Worm (Caenorhabditis elegans): ENCODE data around the gene dhhc-4.

The dhhc-4 gene

DNA sequence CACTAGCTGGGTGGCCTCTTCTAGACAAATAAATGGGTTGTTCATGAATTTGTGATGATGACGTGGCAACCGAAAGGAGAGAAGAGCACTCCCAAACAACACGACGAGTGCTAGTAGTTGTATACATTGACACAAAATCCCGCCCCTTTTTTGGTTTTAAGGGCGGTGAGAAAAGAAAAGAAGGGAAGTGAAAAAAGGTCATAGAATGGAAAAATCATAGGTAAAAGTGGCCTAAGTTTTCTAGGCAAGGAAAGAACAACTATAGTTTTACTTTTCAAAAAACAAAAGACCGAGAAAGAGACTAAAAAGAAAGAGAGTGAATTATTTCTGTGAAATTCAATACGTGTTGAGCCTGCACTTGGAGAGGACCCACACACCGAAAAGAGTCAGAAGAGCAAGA, 11.2 kb upstream of the dhhc-4 start, which contains the start of gene ZK757.2:
Gene ZK757.2, minus strand, starts transcription at position 101 of the 400 bp plus-strand sequence.
- TF ChIP-seq dao-5 (tag; optimal IDR thresholded peaks at IDR 0.05) (no peak), him-1 (tag; optimal IDR thresholded peaks at IDR 0.05) (no peak), W03F9.2 (tag; optimal IDR thresholded peaks at IDR 0.05) (no peak)

DNA sequence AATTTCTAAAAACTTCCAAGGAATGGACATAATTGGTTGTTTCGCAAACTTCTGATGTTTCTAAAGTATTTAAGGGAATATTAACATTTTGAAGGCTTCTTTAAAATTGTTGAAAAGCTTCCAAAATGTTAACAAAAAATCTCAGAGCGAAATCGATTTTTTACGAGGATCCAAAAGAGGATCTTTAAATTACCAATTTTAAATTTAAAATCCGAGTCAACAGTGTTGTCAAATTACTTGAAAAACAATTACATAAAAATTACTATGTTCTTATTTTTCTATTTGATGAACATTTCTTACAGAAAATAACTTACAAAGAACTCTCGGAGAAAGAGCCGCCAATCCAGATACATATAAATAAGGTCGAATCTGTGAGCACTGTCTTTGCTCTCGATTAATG, 9.4 kb upstream of the dhhc-4 start, which contains the start of gene ZK757.10:
Gene ZK757.10, plus strand, starts transcription at position 301 of the 400 bp plus-strand sequence.
- TF ChIP-seq W03F9.2 (tag; optimal IDR thresholded peaks at IDR 0.05) (no peak), him-1 (tag; optimal IDR thresholded peaks at IDR 0.05) (no peak), dao-5 (tag; optimal IDR thresholded peaks at IDR 0.05) (no peak)

DNA sequence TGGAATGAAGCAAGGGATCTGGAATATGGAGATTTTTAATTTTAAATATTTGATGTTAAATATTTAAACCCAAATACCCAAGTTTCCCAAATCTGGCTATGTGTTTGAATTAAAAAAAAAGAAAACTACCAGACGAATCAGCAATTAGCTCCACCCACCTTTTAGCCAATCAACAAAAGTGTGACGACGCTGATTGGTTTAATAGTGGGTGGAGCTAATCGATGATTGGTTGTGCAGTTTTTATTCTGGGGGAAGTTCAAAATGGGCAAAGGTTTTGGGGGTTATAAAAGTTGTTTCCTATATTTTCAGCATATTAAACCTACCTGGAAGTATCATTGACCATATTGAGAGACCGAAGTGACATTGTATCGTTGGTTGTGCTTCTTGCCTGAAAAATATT, 6.9 kb upstream of the dhhc-4 start:
- TF ChIP-seq W03F9.2 (tag; optimal IDR thresholded peaks at IDR 0.05) (no peak), dao-5 (tag; optimal IDR thresholded peaks at IDR 0.05) (no peak), him-1 (tag; optimal IDR thresholded peaks at IDR 0.05) (no peak)

DNA sequence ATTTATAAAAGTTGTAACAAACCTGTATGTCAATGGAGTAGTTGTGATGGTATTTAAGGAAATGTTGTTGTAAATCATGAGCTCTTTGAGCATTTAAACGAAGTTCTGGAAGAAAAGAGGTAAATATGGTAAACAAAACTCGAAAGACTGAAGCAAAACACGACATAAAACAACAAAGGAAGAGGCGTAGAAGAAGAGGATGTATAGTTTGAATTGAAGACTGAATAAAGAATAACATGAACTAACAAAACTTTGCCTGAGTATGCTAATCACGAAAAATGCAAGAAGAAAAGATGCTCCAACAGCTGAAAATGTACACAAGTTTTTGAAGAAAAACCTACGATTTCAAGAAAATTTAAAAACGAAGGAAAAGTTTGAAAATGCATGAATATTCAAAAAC, 3.4 kb upstream of the dhhc-4 start, which contains the start of gene ZK757.1:
Gene ZK757.1, minus strand, starts transcription at position 101 of the 400 bp plus-strand sequence.
- TF ChIP-seq dao-5 (tag; optimal IDR thresholded peaks at IDR 0.05), result no peak
- no peak for TF ChIP-seq W03F9.2 (tag; optimal IDR thresholded peaks at IDR 0.05)
- TF ChIP-seq him-1 (tag; optimal IDR thresholded peaks at IDR 0.05), result no peak

DNA sequence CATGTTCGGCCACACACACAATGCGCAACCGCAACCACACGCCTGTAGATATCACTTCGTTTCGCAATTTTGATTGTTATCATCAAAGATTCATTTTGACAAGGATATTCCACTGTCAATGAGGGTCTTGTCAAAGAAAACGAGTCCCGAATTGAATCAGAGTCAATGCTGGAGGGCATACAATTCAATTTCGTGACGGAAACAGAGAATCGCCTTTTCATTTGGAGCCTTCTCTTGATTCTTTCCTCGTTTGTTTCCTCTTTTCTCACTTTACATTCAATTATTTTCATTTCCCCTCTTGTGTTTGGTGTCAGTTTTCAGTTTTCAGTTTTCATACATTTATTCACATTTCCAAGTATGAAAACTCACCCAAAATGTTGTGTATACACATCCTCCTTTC, 240 bp downstream of the dhhc-4 start:
- TF ChIP-seq dao-5 (tag; optimal IDR thresholded peaks at IDR 0.05), result no peak
- no peak for TF ChIP-seq W03F9.2 (tag; optimal IDR thresholded peaks at IDR 0.05)
- TF ChIP-seq him-1 (tag; optimal IDR thresholded peaks at IDR 0.05), result no peak

DNA sequence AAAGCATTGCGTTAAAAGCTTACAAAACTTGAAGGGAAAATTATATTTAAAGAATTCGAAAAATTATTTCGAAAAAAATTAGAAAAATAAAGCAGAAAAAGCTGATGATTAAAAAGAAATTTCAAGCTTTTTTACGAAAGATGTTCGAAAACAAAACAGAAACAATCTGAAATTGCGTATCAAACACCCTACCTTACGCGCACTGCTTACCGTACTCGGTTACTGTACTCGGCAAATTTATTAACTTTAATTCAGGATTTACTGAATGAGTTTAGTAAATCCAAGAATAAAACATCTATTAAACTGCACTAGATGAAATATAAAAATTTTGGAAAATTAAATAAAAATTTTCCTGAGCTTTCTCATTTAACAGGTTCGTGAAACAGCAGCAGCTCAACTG, 5.1 kb downstream of the dhhc-4 start:
- TF ChIP-seq dao-5 (tag; optimal IDR thresholded peaks at IDR 0.05), result no peak
- no peak for TF ChIP-seq W03F9.2 (tag; optimal IDR thresholded peaks at IDR 0.05)
- no peak for TF ChIP-seq him-1 (tag; optimal IDR thresholded peaks at IDR 0.05)

DNA sequence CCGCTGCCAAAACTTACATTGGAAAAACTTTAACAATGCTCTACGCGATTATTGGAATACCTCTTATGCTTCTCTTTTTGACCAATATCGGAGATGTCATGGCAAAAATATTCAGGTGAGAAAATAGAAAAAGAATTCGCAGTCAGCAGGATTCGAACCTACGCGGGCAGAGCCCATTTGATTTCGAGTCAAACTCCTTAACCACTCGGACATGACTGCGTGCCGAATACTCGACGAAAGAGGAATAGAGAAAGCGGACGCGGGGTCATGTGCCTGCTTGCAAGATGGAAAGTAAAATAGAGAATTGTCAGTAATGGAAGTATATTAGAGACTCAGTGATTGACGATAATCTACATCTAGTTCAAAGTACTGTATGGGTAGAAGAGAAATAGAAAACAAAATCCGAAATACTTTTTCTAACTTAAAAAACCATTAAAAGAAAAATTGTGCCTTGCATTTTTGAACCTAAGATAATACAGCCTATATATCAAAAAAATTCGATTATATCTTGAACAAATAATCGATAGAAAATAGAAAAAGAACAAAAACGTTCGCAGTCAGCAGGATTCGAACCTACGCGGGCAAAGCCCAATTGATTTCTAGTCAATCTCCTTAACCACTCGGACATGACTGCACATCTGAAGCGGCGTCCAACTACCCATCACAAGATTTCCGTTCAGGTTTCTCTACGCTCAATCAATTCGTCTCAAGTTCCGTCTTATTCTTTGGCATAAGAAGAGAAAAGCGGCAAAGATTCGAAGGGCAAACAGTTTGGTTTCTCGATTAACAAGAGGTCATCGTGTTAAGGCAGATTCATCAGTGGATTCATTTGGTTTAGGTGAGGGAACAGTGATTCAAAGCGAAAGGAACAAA, 5.9 kb downstream of the dhhc-4 start:
- TF ChIP-seq dao-5 (tag; optimal IDR thresholded peaks at IDR 0.05) (peak; percentile 28), W03F9.2 (tag; optimal IDR thresholded peaks at IDR 0.05) (no peak), him-1 (tag; optimal IDR thresholded peaks at IDR 0.05) (peak; percentile 50)

DNA sequence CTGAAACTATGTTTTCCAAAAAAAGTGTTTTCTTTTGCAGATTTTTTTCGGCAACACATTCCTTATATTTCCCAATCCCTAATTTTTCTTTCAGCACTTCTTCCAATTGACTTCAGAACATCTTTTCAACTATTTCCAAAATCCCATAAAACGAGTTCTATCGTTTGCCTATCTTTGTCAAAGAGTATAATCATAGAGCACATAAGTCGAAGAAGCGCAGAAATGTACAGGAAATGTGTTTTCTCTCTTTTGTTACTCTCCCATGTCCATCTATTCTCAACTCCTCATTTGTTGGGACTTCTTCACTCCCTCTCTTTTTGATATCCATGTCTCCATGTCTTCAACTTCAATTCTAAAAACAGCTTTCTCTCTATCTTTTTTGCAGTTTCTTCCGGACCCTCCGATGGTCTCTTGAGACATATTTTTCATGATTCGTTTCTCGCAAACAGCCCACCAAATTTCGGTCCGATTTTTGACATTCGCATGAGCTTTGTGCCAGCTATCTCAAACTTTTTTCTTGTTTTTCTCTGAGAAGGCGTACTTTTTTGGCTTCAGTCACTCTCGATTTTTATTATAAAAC, 7.3 kb downstream of the dhhc-4 start, which contains the start of gene twk-48:
Gene twk-48, plus strand, starts transcription at position 530 of the 580 bp plus-strand sequence.
- no peak for TF ChIP-seq W03F9.2 (tag; optimal IDR thresholded peaks at IDR 0.05)
- no peak for TF ChIP-seq him-1 (tag; optimal IDR thresholded peaks at IDR 0.05)
- no peak for TF ChIP-seq dao-5 (tag; optimal IDR thresholded peaks at IDR 0.05)

DNA sequence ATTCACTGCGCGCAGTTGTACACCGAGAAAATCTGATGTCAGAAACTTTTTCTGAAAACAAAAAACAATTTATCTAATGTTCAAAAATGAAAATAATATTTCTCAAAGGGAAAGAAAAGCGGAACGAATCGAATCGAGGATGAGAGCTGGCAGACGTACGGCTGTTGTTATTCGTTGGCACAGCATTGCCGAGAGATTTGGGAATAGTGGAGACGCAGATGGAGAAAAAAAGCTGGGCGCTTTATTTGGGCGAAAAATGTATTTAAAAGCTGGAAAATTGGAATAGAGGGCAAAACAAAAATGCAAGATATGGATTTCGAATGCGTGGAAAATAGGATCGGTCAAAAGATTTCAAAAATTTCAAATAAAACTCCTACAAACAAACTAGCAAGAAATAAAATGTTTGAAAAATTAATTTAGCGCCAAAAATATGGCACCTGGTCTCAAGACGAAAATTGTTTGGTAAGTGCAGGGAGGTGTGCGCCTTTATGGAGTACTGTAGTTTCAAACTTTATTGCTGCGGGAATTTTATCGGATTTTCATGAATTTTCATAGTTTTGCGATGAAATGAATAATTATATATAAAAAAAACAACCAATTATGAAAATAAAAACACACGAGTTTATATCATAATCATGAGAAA, 8.3 kb downstream of the dhhc-4 start, which contains the start of gene gpdh-2:
Gene gpdh-2, minus strand, starts transcription at position 51 of the 643 bp plus-strand sequence.
- TF ChIP-seq him-1 (tag; optimal IDR thresholded peaks at IDR 0.05) (no peak), W03F9.2 (tag; optimal IDR thresholded peaks at IDR 0.05) (no peak), dao-5 (tag; optimal IDR thresholded peaks at IDR 0.05) (no peak)

DNA sequence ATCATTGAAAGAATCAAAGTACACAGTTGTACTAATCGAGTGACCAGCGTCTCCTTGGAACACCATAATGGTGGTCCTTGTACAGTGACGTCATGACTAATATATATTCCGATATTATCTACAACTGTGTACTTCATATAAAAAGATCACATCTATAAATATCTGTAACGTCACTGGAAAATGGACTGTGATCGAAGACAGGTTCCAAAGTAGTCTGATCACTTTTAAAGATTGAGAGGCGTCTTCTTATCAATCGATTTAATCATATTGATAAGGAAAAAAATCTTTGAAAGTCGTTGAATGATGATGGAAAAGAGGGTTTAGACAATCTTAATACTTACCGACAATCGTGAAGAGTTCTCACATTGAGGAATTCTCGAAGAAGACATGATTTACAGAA, 9.5 kb downstream of the dhhc-4 start:
- no peak for TF ChIP-seq him-1 (tag; optimal IDR thresholded peaks at IDR 0.05)

DNA sequence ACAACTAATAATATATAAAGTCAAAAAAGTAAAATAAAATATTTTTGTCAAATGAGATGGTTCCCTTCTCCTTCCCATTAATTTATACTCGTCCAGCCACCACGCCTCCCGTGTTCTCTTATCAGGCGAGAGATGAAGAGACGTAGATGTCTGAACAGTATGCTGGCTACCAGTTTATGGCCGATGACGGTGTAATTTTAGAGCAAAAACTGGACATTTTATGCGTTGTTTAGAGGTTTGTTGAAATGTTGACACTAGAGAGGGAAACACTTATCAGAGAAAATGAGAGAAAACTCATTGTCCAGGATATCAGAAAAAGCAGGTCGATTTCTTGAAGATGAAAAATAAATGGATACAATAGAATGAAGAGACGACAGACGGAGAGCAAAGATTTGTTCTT, 10.5 kb downstream of the dhhc-4 start:
- no peak for TF ChIP-seq dao-5 (tag; optimal IDR thresholded peaks at IDR 0.05)
- TF ChIP-seq him-1 (tag; optimal IDR thresholded peaks at IDR 0.05), result no peak
- no peak for TF ChIP-seq W03F9.2 (tag; optimal IDR thresholded peaks at IDR 0.05)

DNA sequence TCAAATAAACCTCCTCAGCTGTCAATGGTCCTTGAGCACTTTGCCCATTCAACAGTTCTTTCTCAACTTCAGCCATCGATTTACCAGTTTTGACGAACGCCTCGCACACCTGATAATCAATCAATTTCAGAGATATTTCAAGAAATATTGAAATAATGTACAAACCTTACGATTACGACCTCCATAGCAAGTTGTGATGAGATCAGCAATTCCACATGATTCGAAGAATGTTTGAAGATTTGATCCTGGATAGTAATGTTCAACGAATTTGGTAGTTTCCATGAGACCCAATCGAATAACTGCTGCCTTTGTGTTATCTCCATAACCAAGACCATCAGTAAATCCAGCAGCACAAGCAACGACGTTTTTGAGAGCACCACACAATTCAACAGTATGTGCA, 12.6 kb downstream of the dhhc-4 start:
- TF ChIP-seq him-1 (tag; optimal IDR thresholded peaks at IDR 0.05) (no peak), dao-5 (tag; optimal IDR thresholded peaks at IDR 0.05) (no peak), W03F9.2 (tag; optimal IDR thresholded peaks at IDR 0.05) (no peak)

DNA sequence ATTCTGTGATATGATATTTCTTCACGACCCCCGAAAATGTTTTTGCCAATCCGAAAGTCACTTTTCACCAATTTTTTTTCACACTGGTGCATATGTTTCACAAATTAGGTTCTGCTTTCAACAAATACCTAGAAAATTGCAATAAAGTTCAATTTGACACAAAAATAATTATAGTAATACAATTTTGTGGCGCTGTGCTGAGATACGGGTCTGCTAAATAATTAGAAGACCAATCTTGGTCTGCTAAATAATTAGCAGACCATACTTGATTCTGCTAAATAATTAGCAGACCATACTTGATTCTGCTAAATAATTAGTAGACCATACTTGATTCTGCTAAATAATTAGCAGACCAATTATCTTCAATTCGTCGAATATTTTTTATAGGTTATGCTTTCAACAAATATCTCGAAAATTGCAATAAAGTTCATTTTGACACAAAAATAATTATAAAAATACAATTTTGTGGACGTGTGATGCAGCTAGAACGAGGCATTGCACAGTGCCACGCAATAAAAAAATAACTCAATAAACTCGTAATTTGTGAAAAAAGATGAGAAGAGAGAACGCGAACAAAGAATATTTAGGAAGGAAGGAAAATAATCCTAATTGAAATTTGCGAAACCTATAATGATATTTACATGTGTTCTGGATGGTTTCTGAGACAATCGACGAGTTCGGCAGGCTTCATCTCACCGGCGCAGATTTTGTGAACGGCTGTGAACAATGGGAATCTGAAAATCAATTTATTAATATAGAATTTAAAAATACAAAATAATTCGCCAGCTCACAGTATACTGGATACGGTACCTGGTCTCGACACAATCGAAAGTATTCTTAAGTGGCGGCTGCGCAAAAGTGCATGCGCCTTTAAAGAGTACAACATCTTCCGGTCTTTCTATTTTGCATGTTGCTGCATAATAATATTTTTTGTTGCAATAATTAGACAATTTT, 13.6 kb downstream of the dhhc-4 start:
- TF ChIP-seq dao-5 (tag; optimal IDR thresholded peaks at IDR 0.05), result no peak
- TF ChIP-seq him-1 (tag; optimal IDR thresholded peaks at IDR 0.05), result no peak
- no peak for TF ChIP-seq W03F9.2 (tag; optimal IDR thresholded peaks at IDR 0.05)
